Worm (Caenorhabditis elegans) whole organism, young adult: ENCODE data around the gene F32D1.8.

Experiments used
- B0019.2 ChIP-seq: fragments of 200-800 bp; sonication (Bioruptor generic); conservative IDR thresholded peaks from 2 replicates; pipeline ENCODE4 v1.3.6; 2022; ENCODE audit warnings: missing genetic modification reagents, missing genetic modification characterization, missing compliant biosample characterization
- B0035.1 ChIP-seq: sonication (generic microtip); optimal IDR thresholded peaks from 2 replicates; lab custom pipeline; 2016; ENCODE audit warnings: missing genetic modification characterization, mild to moderate bottlenecking, missing compliant biosample characterization, missing genotype, missing genetic modification reagents
- B0336.3 ChIP-seq: fragments of 200-800 bp; sonication (Bioruptor generic); IDR thresholded peaks from 2 replicates; pipeline ENCODE4 v1.3.6; 2022; ENCODE audit warnings: missing genetic modification characterization, missing compliant biosample characterization
- F22D6.2 ChIP-seq: sonication (generic microtip); optimal IDR thresholded peaks from 2 replicates; lab custom pipeline; 2016; ENCODE audit warnings: mild to moderate bottlenecking, missing genetic modification characterization, missing compliant biosample characterization
- T26A5.8 ChIP-seq: sonication (generic microtip); optimal IDR thresholded peaks from 2 replicates; lab custom pipeline; 2016; ENCODE audit warnings: missing genetic modification characterization, missing compliant biosample characterization
- Y53G8AR.9 ChIP-seq: fragments of 200-800 bp; sonication (Bioruptor generic); conservative IDR thresholded peaks from 2 replicates; pipeline ENCODE4 v1.3.6; 2022; ENCODE audit warnings: missing genetic modification reagents, missing genetic modification characterization, missing compliant biosample characterization
- Y67H2A.10 ChIP-seq: fragments of 200-800 bp; sonication (Bioruptor generic); conservative IDR thresholded peaks from 2 replicates; pipeline ENCODE4 v1.3.6; 2022; ENCODE audit warnings: missing genetic modification reagents, missing genetic modification characterization, missing compliant biosample characterization
- Y79H2A.3 ChIP-seq: fragments of 200-800 bp; sonication (Bioruptor generic); conservative IDR thresholded peaks from 2 replicates; pipeline ENCODE4 v1.3.6; 2022; ENCODE audit warnings: missing genetic modification reagents, missing genetic modification characterization, missing compliant biosample characterization
- aptf-2 ChIP-seq: fragments of 200-800 bp; sonication (Bioruptor generic); conservative IDR thresholded peaks from 2 replicates; pipeline ENCODE4 v1.3.6; 2022; ENCODE audit warnings: missing genetic modification reagents, missing genetic modification characterization, missing compliant biosample characterization
- attf-3 ChIP-seq: fragments of 200-800 bp; sonication (Bioruptor generic); conservative IDR thresholded peaks from 2 replicates; pipeline ENCODE4 v1.3.6; 2022; ENCODE audit warnings: missing genetic modification reagents, missing genetic modification characterization, missing compliant biosample characterization
- attf-6 ChIP-seq: fragments of 200-800 bp; sonication (Bioruptor generic); IDR thresholded peaks from 2 replicates; pipeline ENCODE4 v1.3.6; 2022; ENCODE audit warnings: missing genetic modification reagents, missing genetic modification characterization, missing compliant biosample characterization
- bed-2 ChIP-seq: fragments of 200-800 bp; sonication (Bioruptor generic); IDR thresholded peaks from 2 replicates; pipeline ENCODE4 v1.3.6; 2022; ENCODE audit warnings: missing genetic modification reagents, missing genetic modification characterization, missing compliant biosample characterization
- cebp-2 ChIP-seq: fragments of 200-800 bp; sonication (Bioruptor generic); IDR thresholded peaks from 2 replicates; pipeline ENCODE4 v1.3.6; 2022; ENCODE audit warnings: missing genetic modification characterization, missing compliant biosample characterization
- ceh-27 ChIP-seq: fragments of 200-800 bp; sonication (Bioruptor generic); optimal IDR thresholded peaks from 2 replicates; lab custom pipeline; 2018; ENCODE audit warnings: mild to moderate bottlenecking, missing genetic modification characterization, moderate library complexity, missing compliant biosample characterization
- dox-1 ChIP-seq: fragments of 200-800 bp; sonication (Bioruptor generic); IDR thresholded peaks from 2 replicates; pipeline ENCODE4 v1.3.6; 2022; ENCODE audit warnings: missing genetic modification reagents, missing genetic modification characterization, missing compliant biosample characterization
- dpff-1 ChIP-seq: sonication (generic microtip); optimal IDR thresholded peaks from 2 replicates; lab custom pipeline; 2017; ENCODE audit warnings: mild to moderate bottlenecking, missing genetic modification characterization, missing compliant biosample characterization
- dpl-1 ChIP-seq: fragments of 150-350 bp; optimal IDR thresholded peaks from 2 replicates; lab custom pipeline; 2014; ENCODE audit warnings: missing biosample characterization, missing genetic modification reagents, missing genetic modification characterization
- efl-1 ChIP-seq: fragments of 150-350 bp; optimal IDR thresholded peaks from 2 replicates; lab custom pipeline; 2014; ENCODE audit warnings: missing biosample characterization, missing genetic modification reagents, missing genetic modification characterization
- hsf-1 ChIP-seq: fragments of 200-800 bp; sonication (Bioruptor generic); IDR thresholded peaks from 2 replicates; pipeline ENCODE4 v1.3.6; 2022; ENCODE audit warnings: missing genetic modification reagents, missing genetic modification characterization, missing compliant biosample characterization
- lin-54 ChIP-seq: fragments of 200-800 bp; sonication (Bioruptor generic); optimal IDR thresholded peaks from 2 replicates; lab custom pipeline; 2018; ENCODE audit warnings: mild to moderate bottlenecking, missing genetic modification characterization, missing compliant biosample characterization
- madf-3 ChIP-seq: fragments of 200-800 bp; sonication (Bioruptor generic); IDR thresholded peaks from 2 replicates; pipeline ENCODE4 v1.3.6; 2022; ENCODE audit warnings: missing genetic modification reagents, missing genetic modification characterization, missing compliant biosample characterization
- madf-6 ChIP-seq: fragments of 200-800 bp; sonication (Bioruptor generic); IDR thresholded peaks from 2 replicates; pipeline ENCODE4 v1.3.6; 2022; ENCODE audit warnings: missing genetic modification reagents, missing genetic modification characterization, missing compliant biosample characterization
- mcd-1 ChIP-seq: fragments of 200-800 bp; sonication (Bioruptor generic); IDR thresholded peaks from 2 replicates; pipeline ENCODE4 v1.3.6; 2022; ENCODE audit warnings: missing genetic modification reagents, missing genetic modification characterization, missing compliant biosample characterization
- mes-4 ChIP-seq: sonication (generic microtip); optimal IDR thresholded peaks from 2 replicates; lab custom pipeline; 2016; ENCODE audit warnings: missing genotype, missing genetic modification characterization, missing compliant biosample characterization
- nfyb-1 ChIP-seq: fragments of 200-800 bp; sonication (Bioruptor generic); IDR thresholded peaks from 2 replicates; pipeline ENCODE4 v1.3.6; 2022; ENCODE audit warnings: missing genetic modification reagents, missing genetic modification characterization, missing compliant biosample characterization
- pbrm-1 ChIP-seq: fragments of 200-800 bp; sonication (Bioruptor generic); IDR thresholded peaks from 2 replicates; pipeline ENCODE4 v1.3.6; 2022; ENCODE audit warnings: missing genetic modification reagents, missing genetic modification characterization, missing compliant biosample characterization
- rec-8 ChIP-seq, 2 experiments: sonication (generic microtip); optimal IDR thresholded peaks; 2 replicates each; lab custom pipeline; 2016; ENCODE audit warnings: mild to moderate bottlenecking in 2 of 2, missing genetic modification characterization in 2 of 2, missing genetic modification reagents in 2 of 2, missing genotype in 2 of 2, missing biosample characterization in 1 of 2, missing compliant biosample characterization in 1 of 2, moderate library complexity in 1 of 2
- repo-1 ChIP-seq: sonication (generic microtip); optimal IDR thresholded peaks from 2 replicates; lab custom pipeline; 2017; ENCODE audit warnings: mild to moderate bottlenecking, missing genetic modification characterization, missing compliant biosample characterization
- snpc-1.1 ChIP-seq: sonication (generic microtip); optimal IDR thresholded peaks from 2 replicates; lab custom pipeline; 2017; ENCODE audit warnings: missing genetic modification characterization, mild to moderate bottlenecking, missing compliant biosample characterization, antibody characterized with exemption, moderate library complexity, missing genotype, missing genetic modification reagents; ENCODE audit not compliant: insufficient read depth
- snpc-3.4 ChIP-seq: sonication (generic microtip); optimal IDR thresholded peaks from 2 replicates; lab custom pipeline; 2017; ENCODE audit warnings: missing genetic modification characterization, mild to moderate bottlenecking, missing compliant biosample characterization, antibody characterized with exemption, moderate library complexity, missing genotype, missing genetic modification reagents
- snpc-4 ChIP-seq, 5 experiments: fragments of 150-350 bp in 1 of 5; sonication (generic microtip) in 4 of 5; optimal IDR thresholded peaks; 2 replicates each; lab custom pipeline; 2014 to 2018; ENCODE audit warnings: missing genetic modification characterization in 5 of 5, missing biosample characterization in 3 of 5, antibody characterized with exemption in 2 of 5, mild to moderate bottlenecking in 2 of 5, missing compliant biosample characterization in 2 of 5, missing genotype in 2 of 5, moderate library complexity in 2 of 5, missing genetic modification reagents in 1 of 5
- xnd-1 ChIP-seq: sonication (generic microtip); optimal IDR thresholded peaks from 2 replicates; lab custom pipeline; 2016; ENCODE audit warnings: missing genotype, missing genetic modification reagents, missing genetic modification characterization, missing compliant biosample characterization
- ztf-3 ChIP-seq: fragments of 200-800 bp; sonication (Bioruptor generic); optimal IDR thresholded peaks from 2 replicates; lab custom pipeline; 2018; ENCODE audit warnings: mild to moderate bottlenecking, missing genetic modification characterization, missing compliant biosample characterization
- ztf-6 ChIP-seq: fragments of 200-800 bp; sonication (Bioruptor generic); IDR thresholded peaks from 2 replicates; pipeline ENCODE4 v1.3.6; 2022; ENCODE audit warnings: missing genetic modification reagents, missing genetic modification characterization, missing compliant biosample characterization

F32D1.8 gene

DNA sequence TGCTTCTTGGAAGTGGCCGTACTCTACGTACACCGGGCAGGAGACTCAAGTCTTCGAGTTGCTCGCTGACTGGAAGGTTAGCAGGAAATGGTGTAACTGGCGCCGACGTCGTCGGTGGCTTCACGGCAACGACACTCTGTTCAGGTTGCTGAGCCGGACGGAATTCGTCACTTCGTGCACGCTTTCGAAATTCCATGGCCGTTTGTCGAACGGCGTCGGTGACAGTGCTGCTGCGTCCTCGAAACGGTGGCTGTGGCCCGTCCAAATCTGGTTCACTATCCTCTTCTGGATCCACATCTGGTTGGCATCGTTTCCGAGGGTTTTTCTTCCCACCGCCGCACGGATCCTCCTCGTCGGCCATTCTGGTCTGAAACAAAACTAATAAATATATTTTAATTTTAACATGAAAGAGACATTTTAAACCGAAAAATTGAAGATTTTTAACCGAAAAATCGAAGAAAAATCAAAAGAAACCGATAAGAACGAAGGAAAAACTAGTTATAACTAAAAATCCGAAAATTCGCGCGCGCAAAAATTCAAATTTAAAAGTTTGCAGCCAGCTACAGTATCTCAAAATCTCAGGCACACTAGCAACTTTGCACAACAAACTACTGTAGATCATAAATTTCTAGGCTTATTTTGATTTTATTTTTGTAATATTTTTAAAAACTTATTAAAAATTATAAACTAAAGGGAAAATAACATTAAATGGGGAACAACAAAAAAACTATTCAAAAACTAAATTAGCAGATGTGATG, 1.5 kb downstream of the F32D1.8 start, which contains the start of gene F32D1.7 (continued):
- TF ChIP-seq rec-8 (tag; optimal IDR thresholded peaks at IDR 0.05; lab: Kevin White, UChicago), result no peak
- no peak for TF ChIP-seq dpff-1
- TF ChIP-seq snpc-4 (GFP tag; optimal IDR thresholded peaks at IDR 0.05; lab: Kevin White, UChicago), result peak; percentile 6
- peak in 1 of 4 experiments; percentile 14 for TF ChIP-seq snpc-4 (tag; optimal IDR thresholded peaks at IDR 0.05; lab: Kevin White, UChicago)
- no peak for TF ChIP-seq F22D6.2 (tag; lab: Kevin White, UChicago)
- TF ChIP-seq B0035.1 (tag; lab: Kevin White, UChicago), result no peak
- peak; percentile 53; the same call in 1 of the 2 replicates for TF ChIP-seq mcd-1
- peak; percentile 61 for TF ChIP-seq snpc-1.1 (tag; lab: Kevin White, UChicago)
- peak; percentile 70 for TF ChIP-seq snpc-3.4 (tag; lab: Kevin White, UChicago)
- no peak for TF ChIP-seq T26A5.8 (tag; lab: Kevin White, UChicago)
- peak; percentile 91 for TF ChIP-seq lin-54
- TF ChIP-seq dpl-1 (GFP tag; lab: Kevin White, UChicago), result peak; percentile 90
- TF ChIP-seq madf-6 (GFP tag; lab: Robert Waterston, UW), result peak; percentile 99
- no peak for TF ChIP-seq ztf-3 (GFP tag; lab: Kevin White, UChicago)
- TF ChIP-seq dox-1 (GFP tag; lab: Robert Waterston, UW), result peak; percentile 61
- TF ChIP-seq aptf-2 (GFP tag; lab: Robert Waterston, UW), result no peak
- TF ChIP-seq pbrm-1 (GFP tag; lab: Robert Waterston, UW), result no peak
- TF ChIP-seq bed-2 (GFP tag; lab: Robert Waterston, UW), result no peak
- TF ChIP-seq mes-4, result no peak
- TF ChIP-seq hsf-1 (GFP tag; lab: Robert Waterston, UW), result peak; percentile 59; the same call in 1 of the 2 replicates
- TF ChIP-seq nfyb-1, result no peak
- no peak for TF ChIP-seq attf-3 (GFP tag; lab: Robert Waterston, UW)
- TF ChIP-seq, all 124 proteins: peak for 24

ce11 chrV:4374625-4375024, 2.9 kb downstream of the F32D1.8 start, which contains the start of gene neg-1:
Gene neg-1 (minus strand): TSS chrV:4374874.
- TF ChIP-seq lin-54, result peak; percentile 3
- TF ChIP-seq ztf-6 (GFP tag; lab: Robert Waterston, UW), result no peak
- TF ChIP-seq xnd-1 (tag; lab: Kevin White, UChicago), result peak; percentile 43
- TF ChIP-seq attf-6 (GFP tag; lab: Robert Waterston, UW), result 0 out of 2 replicates have a peak, but pooled peaks have one; percentile 21
- TF ChIP-seq madf-3 (GFP tag; lab: Robert Waterston, UW), result peak; percentile 63; the same call in 1 of the 2 replicates
- 0 out of 2 replicates have a peak, but pooled peaks have one; percentile 51 for TF ChIP-seq hsf-1 (GFP tag; lab: Robert Waterston, UW)
- no peak for TF ChIP-seq B0019.2 (GFP tag; lab: Robert Waterston, UW)
- peak; percentile 17; the same call in 1 of the 2 replicates for TF ChIP-seq B0336.3 (GFP tag; lab: Robert Waterston, UW)
- no peak for TF ChIP-seq ceh-27
- peak; percentile 18 for TF ChIP-seq efl-1 (GFP tag; lab: Kevin White, UChicago)
- no peak for TF ChIP-seq dox-1 (GFP tag; lab: Robert Waterston, UW)
- TF ChIP-seq repo-1 (tag; lab: Kevin White, UChicago), result no peak
- no peak for TF ChIP-seq cebp-2
- TF ChIP-seq Y79H2A.3, result peak; percentile 28; the same call in 1 of the 2 replicates
- no peak for TF ChIP-seq Y67H2A.10
- peak; percentile 58 for TF ChIP-seq madf-6 (GFP tag; lab: Robert Waterston, UW)
- 0 out of 2 replicates have a peak, but pooled peaks have one; percentile 18 for TF ChIP-seq Y53G8AR.9 (GFP tag; lab: Robert Waterston, UW)
